Worm (Caenorhabditis elegans) whole organism, L2 larva: ENCODE measurements around the gene gvd-1.

ENCODE experiments used
- aly-2 ChIP-seq: fragments of 150-350 bp; optimal IDR thresholded peaks from 2 replicates; lab custom pipeline; 2014; ENCODE audit warnings: missing biosample characterization, missing genetic modification characterization
- egl-27 ChIP-seq: sonication (generic microtip); optimal IDR thresholded peaks from 3 replicates; lab custom pipeline; 2017; ENCODE audit warnings: missing biosample characterization, missing genetic modification reagents, missing genetic modification characterization
- fos-1 ChIP-seq: fragments of 150-350 bp; optimal IDR thresholded peaks from 2 replicates; lab custom pipeline; 2014; ENCODE audit warnings: missing biosample characterization, missing genetic modification characterization
- mab-5 ChIP-seq: fragments of 150-350 bp; optimal IDR thresholded peaks from 2 replicates; lab custom pipeline; 2014; ENCODE audit warnings: missing biosample characterization, missing genetic modification characterization
- nhr-11 ChIP-seq: fragments of 150-350 bp; optimal IDR thresholded peaks from 2 replicates; lab custom pipeline; 2014; ENCODE audit warnings: missing biosample characterization, missing genetic modification characterization
- nhr-237 ChIP-seq: fragments of 150-350 bp; optimal IDR thresholded peaks from 2 replicates; lab custom pipeline; 2014; ENCODE audit warnings: missing biosample characterization, missing genetic modification characterization
- unc-39 ChIP-seq: fragments of 150-350 bp; optimal IDR thresholded peaks from 2 replicates; lab custom pipeline; 2014; ENCODE audit warnings: missing biosample characterization, missing genetic modification characterization
- zag-1 ChIP-seq: fragments of 150-350 bp; optimal IDR thresholded peaks from 2 replicates; lab custom pipeline; 2014; ENCODE audit warnings: missing biosample characterization, missing genetic modification characterization
- ztf-11 ChIP-seq: sonication (generic microtip); optimal IDR thresholded peaks from 2 replicates; lab custom pipeline; 2017; ENCODE audit warnings: missing biosample characterization, missing genetic modification characterization

- TF ChIP-seq fos-1 (tag; lab: Kevin White, UChicago) (no peak), ztf-11 (no peak), nhr-11 (tag; lab: Kevin White, UChicago) (no peak), egl-27 (tag; lab: Kevin White, UChicago) (no peak), zag-1 (no peak), mab-5 (tag; lab: Kevin White, UChicago) (no peak), aly-2 (no peak), unc-39 (tag; lab: Kevin White, UChicago) (no peak), nhr-237 (tag; lab: Kevin White, UChicago) (no peak)
Observed at ce11 chrII:475312-475711, 17.6 kb upstream of the gvd-1 start.
